Fruit fly (Drosophila melanogaster) whole organism, embryonic: ENCODE measurements around the gene CG42726.
A peak's percentile ranks its signal among the peaks of the same experiment; 100 is the strongest.

Experiments used
- ATbp ChIP-seq: fragments of 200-800 bp; sonication (Bioruptor generic); optimal IDR thresholded peaks from 2 replicates; lab custom pipeline; 2017; ENCODE audit warnings: missing biosample characterization, mild to moderate bottlenecking, missing genetic modification characterization, missing genetic modification reagents
- Ada2b ChIP-seq: fragments of 200-800 bp; sonication (Bioruptor generic); IDR thresholded peaks from 2 replicates; pipeline ENCODE4 v1.3.6; 2022; ENCODE audit warnings: missing biosample characterization, missing genetic modification characterization
- Atf-2 ChIP-seq: fragments of 200-800 bp; sonication (Bioruptor generic); optimal IDR thresholded peaks from 2 replicates; lab custom pipeline; 2016; ENCODE audit warnings: missing biosample characterization, missing genetic modification characterization
- Atf6 ChIP-seq: fragments of 200-800 bp; sonication (Bioruptor generic); IDR thresholded peaks from 2 replicates; pipeline ENCODE4 v1.3.6; 2022; ENCODE audit warnings: missing biosample characterization, missing genetic modification characterization
- Bteb2 ChIP-seq: fragments of 200-800 bp; sonication (Bioruptor generic); optimal IDR thresholded peaks from 2 replicates; lab custom pipeline; 2016; ENCODE audit warnings: missing biosample characterization, missing genetic modification characterization
- CG10147 ChIP-seq: fragments of 200-800 bp; sonication (Bioruptor generic); optimal IDR thresholded peaks from 2 replicates; lab custom pipeline; 2019; ENCODE audit warnings: missing biosample characterization, mild to moderate bottlenecking, missing genetic modification characterization, moderate library complexity
- CG1024 ChIP-seq: fragments of 200-800 bp; sonication (Bioruptor generic); IDR thresholded peaks from 2 replicates; pipeline ENCODE4 v1.3.6; 2022; ENCODE audit warnings: missing biosample characterization, missing genetic modification characterization
- CG12299 ChIP-seq: fragments of 200-800 bp; sonication (Bioruptor generic); optimal IDR thresholded peaks from 2 replicates; lab custom pipeline; 2018; ENCODE audit warnings: missing biosample characterization, mild to moderate bottlenecking, missing genetic modification characterization
- CG15601 ChIP-seq: fragments of 200-800 bp; sonication (Bioruptor generic); optimal IDR thresholded peaks from 3 replicates; lab custom pipeline; 2019; ENCODE audit warnings: missing biosample characterization, mild to moderate bottlenecking, missing genetic modification characterization, moderate library complexity
- CG17612 ChIP-seq: fragments of 200-800 bp; sonication (Bioruptor generic); IDR thresholded peaks from 2 replicates; pipeline ENCODE4 v1.3.6; 2022; ENCODE audit warnings: missing biosample characterization, missing genetic modification characterization
- CG2875 ChIP-seq: fragments of 200-800 bp; sonication (Bioruptor generic); optimal IDR thresholded peaks from 2 replicates; lab custom pipeline; 2017; ENCODE audit warnings: missing biosample characterization, mild to moderate bottlenecking, missing genetic modification characterization, missing genetic modification reagents
- CG31388 ChIP-seq: fragments of 200-800 bp; sonication (Bioruptor generic); optimal IDR thresholded peaks from 2 replicates; lab custom pipeline; 2016; ENCODE audit warnings: missing biosample characterization, missing genetic modification characterization
- CG33557 ChIP-seq: fragments of 200-800 bp; sonication (Bioruptor generic); optimal IDR thresholded peaks from 2 replicates; lab custom pipeline; 2019; ENCODE audit warnings: missing biosample characterization, mild to moderate bottlenecking, missing genetic modification characterization, moderate library complexity
- CG34376 ChIP-seq: fragments of 200-800 bp; sonication (Bioruptor generic); optimal IDR thresholded peaks from 2 replicates; lab custom pipeline; 2018; ENCODE audit warnings: missing biosample characterization, mild to moderate bottlenecking, missing genetic modification characterization
- CG3847 ChIP-seq: fragments of 200-800 bp; sonication (Bioruptor generic); IDR thresholded peaks from 2 replicates; pipeline ENCODE4 v1.3.6; 2022; ENCODE audit warnings: missing biosample characterization, missing genetic modification characterization
- CG4707 ChIP-seq: fragments of 200-800 bp; sonication (Bioruptor generic); optimal IDR thresholded peaks from 2 replicates; lab custom pipeline; 2018; ENCODE audit warnings: missing biosample characterization, mild to moderate bottlenecking, missing genetic modification characterization, moderate library complexity
- CG6689 ChIP-seq: fragments of 200-800 bp; sonication (Bioruptor generic); IDR thresholded peaks from 2 replicates; pipeline ENCODE4 v1.3.6; 2022; ENCODE audit warnings: missing biosample characterization, missing genetic modification characterization
- CG6813 ChIP-seq: fragments of 200-800 bp; sonication (Bioruptor generic); optimal IDR thresholded peaks from 2 replicates; lab custom pipeline; 2017; ENCODE audit warnings: missing biosample characterization, missing genetic modification characterization, mild to moderate bottlenecking, moderate library complexity, missing genetic modification reagents
- CG7839 ChIP-seq: fragments of 200-800 bp; sonication (Bioruptor generic); optimal IDR thresholded peaks from 3 replicates; lab custom pipeline; 2018; ENCODE audit warnings: missing biosample characterization, mild to moderate bottlenecking, missing genetic modification characterization, moderate library complexity
- CG8281 ChIP-seq: fragments of 200-800 bp; sonication (Bioruptor generic); optimal IDR thresholded peaks from 2 replicates; lab custom pipeline; 2018; ENCODE audit warnings: missing biosample characterization, mild to moderate bottlenecking, missing genetic modification characterization, moderate library complexity
- CG8290 ChIP-seq, 3 experiments: fragments of 200-800 bp; sonication (Bioruptor generic); optimal IDR thresholded peaks; 2 replicates each; lab custom pipeline; 2016 to 2019; ENCODE audit warnings: missing biosample characterization in 3 of 3, missing genetic modification characterization in 3 of 3, mild to moderate bottlenecking in 2 of 3, moderate library complexity in 1 of 3
- CG8478 ChIP-seq: fragments of >200 bp; optimal IDR thresholded peaks from 2 replicates; lab custom pipeline; 2018
- CTCF ChIP-seq: fragments of 200-800 bp; sonication (Bioruptor generic); optimal IDR thresholded peaks from 2 replicates; lab custom pipeline; 2017; ENCODE audit warnings: missing biosample characterization, mild to moderate bottlenecking, missing genetic modification characterization, moderate library complexity
- D ChIP-seq, 2 experiments: fragments of 200-800 bp in 1 of 2; fragments of >200 bp in 1 of 2; sonication (Bioruptor generic) in 1 of 2; optimal IDR thresholded peaks; 2 replicates in 1 of 2; 3 replicates in 1 of 2; lab custom pipeline; 2017; ENCODE audit warnings: mild to moderate bottlenecking in 1 of 2, missing biosample characterization in 1 of 2, missing genetic modification characterization in 1 of 2, missing genetic modification reagents in 1 of 2
- HmgZ ChIP-seq: fragments of 200-800 bp; sonication (Bioruptor generic); optimal IDR thresholded peaks from 2 replicates; lab custom pipeline; 2018; ENCODE audit warnings: missing biosample characterization, mild to moderate bottlenecking, missing genetic modification characterization
- Hsf ChIP-seq: fragments of 200-800 bp; sonication (Bioruptor generic); optimal IDR thresholded peaks from 3 replicates; lab custom pipeline; 2016; ENCODE audit warnings: missing biosample characterization, missing genetic modification characterization
- Jarid2 ChIP-seq: fragments of 200-800 bp; sonication (Bioruptor generic); optimal IDR thresholded peaks from 3 replicates; lab custom pipeline; 2017; ENCODE audit warnings: mild to moderate bottlenecking, missing biosample characterization, missing genetic modification reagents, missing genetic modification characterization
- MBD-R2 ChIP-seq: fragments of 200-800 bp; sonication (Bioruptor generic); IDR thresholded peaks from 2 replicates; pipeline ENCODE4 v1.3.6; 2022; ENCODE audit warnings: missing biosample characterization, missing genetic modification characterization
- Med ChIP-seq: fragments of 200-800 bp; sonication (Bioruptor generic); peaks from one replicate; lab custom pipeline; 2016; ENCODE audit warnings: missing biosample characterization, missing genetic modification characterization, mild to moderate bottlenecking, inconsistent platforms, moderate library complexity
- NK7.1 ChIP-seq: fragments of 200-800 bp; sonication (Bioruptor generic); optimal IDR thresholded peaks from 3 replicates; lab custom pipeline; 2016; ENCODE audit warnings: missing biosample characterization, missing genetic modification characterization
- Rx ChIP-seq: fragments of 200-800 bp; sonication (Bioruptor generic); IDR thresholded peaks from 2 replicates; pipeline ENCODE4 v1.3.6; 2022; ENCODE audit warnings: missing biosample characterization, missing genetic modification characterization
- Six4 ChIP-seq: fragments of 200-800 bp; sonication (Bioruptor generic); optimal IDR thresholded peaks from 2 replicates; lab custom pipeline; 2016; ENCODE audit warnings: missing biosample characterization, missing genetic modification characterization
- Sox100B ChIP-seq: fragments of 200-800 bp; sonication (Bioruptor generic); optimal IDR thresholded peaks from 3 replicates; lab custom pipeline; 2018; ENCODE audit warnings: missing biosample characterization, mild to moderate bottlenecking, missing genetic modification characterization
- bbx ChIP-seq: fragments of 200-800 bp; sonication (Bioruptor generic); IDR thresholded peaks from 2 replicates; pipeline ENCODE4 v1.3.6; 2022; ENCODE audit warnings: missing biosample characterization, missing genetic modification characterization; ENCODE audit not compliant: partially characterized antibody
- chif ChIP-seq, 2 experiments: fragments of 200-800 bp; sonication (Bioruptor generic); optimal IDR thresholded peaks; 3 replicates each; lab custom pipeline; 2016; ENCODE audit warnings: missing biosample characterization in 2 of 2, missing genetic modification characterization in 2 of 2
- crc ChIP-seq: fragments of 200-800 bp; sonication (Bioruptor generic); optimal IDR thresholded peaks from 2 replicates; lab custom pipeline; 2016; ENCODE audit warnings: missing biosample characterization, missing genetic modification characterization
- fu2 ChIP-seq: fragments of 200-800 bp; sonication (Bioruptor generic); optimal IDR thresholded peaks from 2 replicates; lab custom pipeline; 2016; ENCODE audit warnings: missing biosample characterization, missing genetic modification characterization
- kni ChIP-seq: fragments of 200-800 bp; sonication (Bioruptor generic); optimal IDR thresholded peaks from 3 replicates; lab custom pipeline; 2017; ENCODE audit warnings: mild to moderate bottlenecking, missing biosample characterization, missing genetic modification reagents, missing genetic modification characterization
- knrl ChIP-seq: fragments of 200-800 bp; sonication (Bioruptor generic); IDR thresholded peaks from 3 replicates; pipeline ENCODE4 v1.3.6; 2022; ENCODE audit warnings: missing biosample characterization, missing genetic modification characterization; ENCODE audit not compliant: partially characterized antibody
- mirr ChIP-seq: fragments of 200-800 bp; sonication (Bioruptor generic); optimal IDR thresholded peaks from 3 replicates; lab custom pipeline; 2018; ENCODE audit warnings: missing biosample characterization, mild to moderate bottlenecking, missing genetic modification characterization
- nau ChIP-seq: fragments of 200-800 bp; sonication (Bioruptor generic); optimal IDR thresholded peaks from 3 replicates; lab custom pipeline; 2017; ENCODE audit warnings: missing biosample characterization, mild to moderate bottlenecking, missing genetic modification characterization, missing genetic modification reagents
- pho ChIP-seq: fragments of 200-800 bp; sonication (Bioruptor generic); optimal IDR thresholded peaks from 2 replicates; lab custom pipeline; 2016; ENCODE audit warnings: missing biosample characterization, missing genetic modification characterization
- pum ChIP-seq: fragments of 200-800 bp; sonication (Bioruptor generic); optimal IDR thresholded peaks from 2 replicates; lab custom pipeline; 2016; ENCODE audit warnings: missing biosample characterization, missing genetic modification characterization
- pzg ChIP-seq: fragments of 200-800 bp; sonication (Bioruptor generic); optimal IDR thresholded peaks from 3 replicates; lab custom pipeline; 2018; ENCODE audit warnings: missing biosample characterization, mild to moderate bottlenecking, missing genetic modification characterization, moderate library complexity
- sqz ChIP-seq: fragments of 200-800 bp; sonication (Bioruptor generic); optimal IDR thresholded peaks from 3 replicates; lab custom pipeline; 2018; ENCODE audit warnings: missing biosample characterization, mild to moderate bottlenecking, missing genetic modification characterization
- stc ChIP-seq: fragments of 200-800 bp; sonication (Bioruptor generic); IDR thresholded peaks from 2 replicates; pipeline ENCODE4 v1.3.6; 2022; ENCODE audit warnings: missing biosample characterization, missing genetic modification characterization
- tll ChIP-seq, 2 experiments: fragments of 200-800 bp in 1 of 2; fragments of >200 bp in 1 of 2; sonication (Bioruptor generic) in 1 of 2; optimal IDR thresholded peaks; 2 replicates each; lab custom pipeline; 2017 to 2019; ENCODE audit warnings: missing biosample characterization in 2 of 2, missing genetic modification characterization in 2 of 2, mild to moderate bottlenecking in 1 of 2, moderate library complexity in 1 of 2
- tna ChIP-seq: fragments of 200-800 bp; sonication (Bioruptor generic); IDR thresholded peaks from 2 replicates; pipeline ENCODE4 v1.3.6; 2022; ENCODE audit warnings: missing biosample characterization, missing genetic modification characterization; ENCODE audit not compliant: partially characterized antibody
- ttk ChIP-seq: fragments of 200-800 bp; sonication (Bioruptor generic); IDR thresholded peaks from 2 replicates; pipeline ENCODE4 v2.1.2; 2022; ENCODE audit warnings: missing biosample characterization, missing genetic modification characterization
- twi ChIP-seq: fragments of 200-800 bp; optimal IDR thresholded peaks from 2 replicates; lab custom pipeline; 2019; ENCODE audit warnings: missing biosample characterization, mild to moderate bottlenecking, missing genetic modification characterization, moderate library complexity
- vvl ChIP-seq: fragments of 200-800 bp; sonication (Bioruptor generic); IDR thresholded peaks from 2 replicates; pipeline ENCODE4 v1.3.6; 2022; ENCODE audit warnings: missing biosample characterization, missing genetic modification characterization

CG42726 gene

DNA sequence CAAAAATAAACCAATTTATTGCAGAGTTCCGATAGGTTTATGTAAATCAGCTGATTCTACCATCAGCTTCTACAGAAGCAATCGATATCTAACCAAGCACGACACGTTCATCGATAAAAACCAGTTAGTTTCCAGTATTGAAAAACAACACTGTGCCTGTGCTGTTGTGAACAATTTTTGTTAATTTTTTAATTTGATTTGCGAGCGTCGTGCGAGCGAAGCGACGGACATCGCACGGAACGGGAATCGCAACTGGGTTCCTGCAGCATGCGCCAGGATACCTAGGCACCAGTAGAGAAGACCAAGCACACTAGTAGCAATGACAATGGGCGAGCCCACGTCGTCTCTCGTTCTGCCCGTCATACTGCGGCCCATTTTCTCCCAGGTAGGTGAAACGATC, 24.0 kb downstream of the CG42726 start, which contains the start of the genes Ccm3 and CG6136 (continued):
- no peak for TF ChIP-seq ATbp (GFP tag; lab: Kevin White, UChicago)
- peak; percentile 82 for TF ChIP-seq HmgZ (tag; lab: Kevin White, UChicago)
- TF ChIP-seq pum: no peak
- peak; percentile 86 for TF ChIP-seq pzg (GFP tag; lab: Kevin White, UChicago)
- TF ChIP-seq vvl (GFP tag; lab: Robert Waterston, UW): peak; percentile 91
- TF ChIP-seq Hsf (GFP tag; lab: Kevin White, UChicago): peak; percentile 35
- peak; percentile 94 for TF ChIP-seq Med (GFP tag; lab: Kevin White, UChicago)
- no peak for TF ChIP-seq Atf-2 (GFP tag; lab: Kevin White, UChicago)
- no peak for TF ChIP-seq crc (GFP tag; lab: Kevin White, UChicago)
- no peak for TF ChIP-seq Six4 (GFP tag; lab: Kevin White, UChicago)
- TF ChIP-seq MBD-R2 (GFP tag; lab: Robert Waterston, UW): peak; percentile 97
- no peak for TF ChIP-seq CG17612 (GFP tag; lab: Robert Waterston, UW)
- TF ChIP-seq tll (GFP tag; optimal IDR thresholded peaks at IDR 0.05; lab: Kevin White, UChicago): no peak
- no peak for TF ChIP-seq CG33557 (GFP tag; lab: Kevin White, UChicago)
- no peak for TF ChIP-seq CG8290 (GFP tag; optimal IDR thresholded peaks at IDR 0.05; lab: Kevin White, UChicago)
- TF ChIP-seq CG8290 (tag; optimal IDR thresholded peaks at IDR 0.05; lab: Kevin White, UChicago): peak in 1 of 2 experiments; percentile 69
- TF ChIP-seq pho: peak; percentile 37
- peak; percentile 89 for TF ChIP-seq knrl (GFP tag; lab: Robert Waterston, UW)
- TF ChIP-seq Jarid2 (GFP tag; lab: Kevin White, UChicago): no peak
- no peak for TF ChIP-seq CG12299 (tag; lab: Kevin White, UChicago)
- TF ChIP-seq chif (GFP tag; optimal IDR thresholded peaks at IDR 0.05; lab: Kevin White, UChicago): no peak
- TF ChIP-seq stc (GFP tag; lab: Robert Waterston, UW): no peak
- TF ChIP-seq mirr: peak; percentile 33
- TF ChIP-seq tna: peak; percentile 89
- TF ChIP-seq CG8478 (lab: Kevin White, UChicago): no peak
- TF ChIP-seq D (optimal IDR thresholded peaks at IDR 0.05; lab: Kevin White, UChicago): no peak
- TF ChIP-seq D (GFP tag; optimal IDR thresholded peaks at IDR 0.05; lab: Kevin White, UChicago): no peak
- peak; percentile 42 for TF ChIP-seq Bteb2 (GFP tag; lab: Kevin White, UChicago)
- no peak for TF ChIP-seq CG7839 (tag; lab: Kevin White, UChicago)
- no peak for TF ChIP-seq Rx (GFP tag; lab: Robert Waterston, UW)
- peak; percentile 95 for TF ChIP-seq bbx (GFP tag; lab: Robert Waterston, UW)
- no peak for TF ChIP-seq NK7.1 (GFP tag; lab: Kevin White, UChicago)
- TF ChIP-seq CG15601: no peak
- no peak for TF ChIP-seq fu2 (GFP tag; lab: Kevin White, UChicago)
- no peak for TF ChIP-seq ttk (GFP tag; lab: Robert Waterston, UW)
- TF ChIP-seq CG6689 (GFP tag; lab: Robert Waterston, UW): 0 out of 2 replicates have a peak, but pooled peaks have one; percentile 21
- TF ChIP-seq Atf6 (GFP tag; lab: Robert Waterston, UW): 0 out of 2 replicates have a peak, but pooled peaks have one; percentile 13
- no peak for TF ChIP-seq CG4707 (GFP tag; lab: Kevin White, UChicago)
- no peak for TF ChIP-seq CG2875 (GFP tag; lab: Kevin White, UChicago)
- no peak for TF ChIP-seq Sox100B (GFP tag; lab: Kevin White, UChicago)
- no peak for TF ChIP-seq CG31388 (GFP tag; lab: Kevin White, UChicago)
- peak; percentile 70 for TF ChIP-seq CG34376
- TF ChIP-seq CTCF (GFP tag; lab: Kevin White, UChicago): no peak
- no peak for TF ChIP-seq twi (tag; lab: Kevin White, UChicago)
- peak; percentile 65 for TF ChIP-seq CG3847
- TF ChIP-seq Ada2b (GFP tag; lab: Robert Waterston, UW): no peak
- no peak for TF ChIP-seq CG1024 (GFP tag; lab: Robert Waterston, UW)
- TF ChIP-seq sqz (GFP tag; lab: Kevin White, UChicago): no peak
- no peak for TF ChIP-seq CG8281 (tag; lab: Kevin White, UChicago)
- TF ChIP-seq CG10147 (GFP tag; lab: Kevin White, UChicago): peak; percentile 48
- TF ChIP-seq kni (GFP tag; lab: Kevin White, UChicago): no peak
- no peak for TF ChIP-seq CG6813 (GFP tag; lab: Kevin White, UChicago)
- no peak for TF ChIP-seq nau (GFP tag; lab: Kevin White, UChicago)
